Worm (Caenorhabditis elegans) whole organism, mixed stage, embryonic: ENCODE results near the gene T19H12.6.

Experiments used
- M03D4.4 ChIP-seq: sonication (generic microtip); optimal IDR thresholded peaks from 2 replicates; lab custom pipeline; 2017; ENCODE audit warnings: mild to moderate bottlenecking, missing genetic modification characterization, missing compliant biosample characterization
- bed-3 ChIP-seq: fragments of 200-800 bp; sonication (Bioruptor generic); optimal IDR thresholded peaks from 3 replicates; lab custom pipeline; 2018; ENCODE audit warnings: mild to moderate bottlenecking, missing genetic modification characterization, moderate library complexity, missing compliant biosample characterization
- blmp-1 ChIP-seq: fragments of 150-350 bp; optimal IDR thresholded peaks from 2 replicates; lab custom pipeline; 2014; ENCODE audit warnings: missing biosample characterization, missing genetic modification characterization
- ceh-39 ChIP-seq: fragments of 150-350 bp; optimal IDR thresholded peaks from 2 replicates; lab custom pipeline; 2014; ENCODE audit warnings: missing biosample characterization, missing genetic modification characterization
- ceh-83 ChIP-seq: fragments of 200-800 bp; sonication (Bioruptor generic); optimal IDR thresholded peaks from 2 replicates; lab custom pipeline; 2018; ENCODE audit warnings: mild to moderate bottlenecking, missing genetic modification characterization, missing compliant biosample characterization
- ces-1 ChIP-seq: fragments of 150-350 bp; optimal IDR thresholded peaks from 2 replicates; lab custom pipeline; 2014; ENCODE audit warnings: missing biosample characterization, missing genetic modification reagents, missing genetic modification characterization
- cnd-1 ChIP-seq: fragments of 200-800 bp; sonication (Bioruptor generic); optimal IDR thresholded peaks from 2 replicates; lab custom pipeline; 2018; ENCODE audit warnings: mild to moderate bottlenecking, missing genetic modification characterization, missing compliant biosample characterization
- drap-1 ChIP-seq: fragments of 200-800 bp; sonication (Bioruptor generic); optimal IDR thresholded peaks from 3 replicates; lab custom pipeline; 2018; ENCODE audit warnings: mild to moderate bottlenecking, missing genetic modification characterization, missing compliant biosample characterization
- elt-1 ChIP-seq: sonication (generic microtip); optimal IDR thresholded peaks from 2 replicates; lab custom pipeline; 2017; ENCODE audit warnings: missing genetic modification characterization, mild to moderate bottlenecking, missing compliant biosample characterization, antibody characterized with exemption, moderate library complexity, borderline replicate concordance; ENCODE audit not compliant: insufficient read depth
- elt-3 ChIP-seq: fragments of 150-350 bp; optimal IDR thresholded peaks from 2 replicates; lab custom pipeline; 2014; ENCODE audit warnings: missing biosample characterization, missing genetic modification characterization
- flh-1 ChIP-seq: fragments of 200-800 bp; sonication (Bioruptor generic); optimal IDR thresholded peaks from 2 replicates; lab custom pipeline; 2018; ENCODE audit warnings: mild to moderate bottlenecking, missing genetic modification characterization, moderate library complexity, missing compliant biosample characterization
- hlh-1 ChIP-seq: fragments of 150-350 bp; optimal IDR thresholded peaks from 2 replicates; lab custom pipeline; 2014; ENCODE audit warnings: missing biosample characterization, missing genetic modification reagents, missing genetic modification characterization
- lin-13 ChIP-seq: fragments of 150-350 bp; optimal IDR thresholded peaks from 2 replicates; lab custom pipeline; 2014; ENCODE audit warnings: missing biosample characterization, missing genetic modification characterization
- lin-32 ChIP-seq: fragments of 200-800 bp; sonication (Bioruptor generic); optimal IDR thresholded peaks from 2 replicates; lab custom pipeline; 2018; ENCODE audit warnings: mild to moderate bottlenecking, missing genetic modification characterization, missing compliant biosample characterization
- lsy-2 ChIP-seq: fragments of 150-350 bp; optimal IDR thresholded peaks from 2 replicates; lab custom pipeline; 2014; ENCODE audit warnings: missing biosample characterization, missing genetic modification characterization
- mab-5 ChIP-seq: fragments of 150-350 bp; optimal IDR thresholded peaks from 2 replicates; lab custom pipeline; 2014; ENCODE audit warnings: missing biosample characterization, missing genetic modification characterization
- mep-1 ChIP-seq: fragments of 150-350 bp; optimal IDR thresholded peaks from 2 replicates; lab custom pipeline; 2017; ENCODE audit warnings: missing biosample characterization, missing genetic modification reagents, missing genetic modification characterization, inconsistent platforms
- mls-2 ChIP-seq: sonication (generic microtip); optimal IDR thresholded peaks from 2 replicates; lab custom pipeline; 2016; ENCODE audit warnings: mild to moderate bottlenecking, missing genetic modification characterization, moderate library complexity, missing compliant biosample characterization
- nhr-12 ChIP-seq: fragments of 150-350 bp; optimal IDR thresholded peaks from 2 replicates; lab custom pipeline; 2014; ENCODE audit warnings: missing biosample characterization, missing genetic modification characterization
- nhr-2 ChIP-seq: fragments of 150-350 bp; optimal IDR thresholded peaks from 2 replicates; lab custom pipeline; 2014; ENCODE audit warnings: missing biosample characterization, missing genetic modification characterization
- nhr-237 ChIP-seq: fragments of 150-350 bp; optimal IDR thresholded peaks from 2 replicates; lab custom pipeline; 2014; ENCODE audit warnings: missing biosample characterization, missing genetic modification characterization
- nhr-28 ChIP-seq: fragments of 150-350 bp; optimal IDR thresholded peaks from 2 replicates; lab custom pipeline; 2014; ENCODE audit warnings: missing biosample characterization, missing genetic modification characterization
- nhr-76 ChIP-seq: sonication (generic microtip); optimal IDR thresholded peaks from 2 replicates; lab custom pipeline; 2017; ENCODE audit warnings: missing biosample characterization, missing genetic modification characterization
- pha-4 ChIP-seq: fragments of 150-350 bp; optimal IDR thresholded peaks from 2 replicates; lab custom pipeline; 2018; ENCODE audit warnings: missing biosample characterization, missing genetic modification reagents, missing genetic modification characterization
- sptf-1 ChIP-seq: sonication (generic microtip); optimal IDR thresholded peaks from 2 replicates; lab custom pipeline; 2017; ENCODE audit warnings: mild to moderate bottlenecking, missing genetic modification characterization, moderate library complexity, missing compliant biosample characterization
- tbx-8 ChIP-seq: fragments of 200-800 bp; sonication (Bioruptor generic); optimal IDR thresholded peaks from 2 replicates; lab custom pipeline; 2018; ENCODE audit warnings: mild to moderate bottlenecking, missing genetic modification characterization, moderate library complexity, missing compliant biosample characterization
- unc-39 ChIP-seq: fragments of 150-350 bp; optimal IDR thresholded peaks from 2 replicates; lab custom pipeline; 2014; ENCODE audit warnings: missing biosample characterization, missing genetic modification characterization
- unc-62 ChIP-seq: fragments of 150-350 bp; optimal IDR thresholded peaks from 2 replicates; lab custom pipeline; 2014; ENCODE audit warnings: missing biosample characterization, missing genetic modification reagents, missing genetic modification characterization
- ztf-11 ChIP-seq: fragments of 150-350 bp; optimal IDR thresholded peaks from 2 replicates; lab custom pipeline; 2014; ENCODE audit warnings: missing biosample characterization, missing genetic modification characterization

Gene T19H12.6

ce11 chrV:4918091-4918624 lies 40.7 kb upstream of the T19H12.6 start, which contains the start of gene C02E7.7:
TSS of gene C02E7.7 (minus strand) at chrV:4918574.
- no peak for TF ChIP-seq hlh-1 (tag; lab: Kevin White, UChicago)
- TF ChIP-seq ceh-83 (GFP tag; lab: Kevin White, UChicago): no peak
- TF ChIP-seq tbx-8 (GFP tag; lab: Kevin White, UChicago): no peak
- no peak for TF ChIP-seq mep-1 (tag; lab: Kevin White, UChicago)
- TF ChIP-seq nhr-12 (tag; lab: Kevin White, UChicago): no peak
- TF ChIP-seq ceh-39 (tag; lab: Kevin White, UChicago): no peak
- TF ChIP-seq mab-5 (tag; lab: Kevin White, UChicago): no peak
- TF ChIP-seq lsy-2 (tag; lab: Kevin White, UChicago): no peak
- no peak for TF ChIP-seq elt-3

DNA sequence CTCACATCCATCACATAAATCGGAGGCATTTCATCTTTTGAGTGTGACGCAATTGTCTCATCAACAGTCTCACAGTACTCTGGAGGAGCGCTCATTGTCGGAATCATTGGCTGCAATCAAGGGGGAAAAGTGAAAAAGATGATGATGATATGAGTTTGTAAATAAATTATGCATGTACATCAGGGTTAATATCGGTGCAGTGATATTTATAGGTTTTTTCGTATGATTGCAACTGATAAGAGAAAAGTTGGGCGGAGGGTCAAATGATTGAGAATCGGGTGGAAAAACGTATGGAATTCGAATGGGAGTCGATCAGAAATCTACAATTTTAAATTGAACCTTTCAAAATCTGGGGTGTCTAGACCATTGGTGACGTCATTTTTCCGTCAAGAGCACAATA lies 37.4 kb upstream of the T19H12.6 start, which contains the start of gene H23N18.6:
H23N18.6 (minus strand) TSS at position 201 of the 400 bp plus-strand sequence.
- TF ChIP-seq bed-3: no peak
- TF ChIP-seq ztf-11 (tag; lab: Kevin White, UChicago): no peak
- TF ChIP-seq M03D4.4 (tag; lab: Kevin White, UChicago): no peak
- no peak for TF ChIP-seq drap-1
- TF ChIP-seq lin-32 (GFP tag; lab: Kevin White, UChicago): no peak
- no peak for TF ChIP-seq tbx-8 (GFP tag; lab: Kevin White, UChicago)
- TF ChIP-seq nhr-76: no peak
- TF ChIP-seq pha-4 (tag; lab: Kevin White, UChicago): no peak
- TF ChIP-seq lin-13 (tag; lab: Kevin White, UChicago): no peak
- no peak for TF ChIP-seq unc-62 (GFP tag; lab: Kevin White, UChicago)
- TF ChIP-seq elt-3: no peak
- TF ChIP-seq nhr-237 (tag; lab: Kevin White, UChicago): no peak
- TF ChIP-seq cnd-1 (tag; lab: Kevin White, UChicago): no peak
- no peak for TF ChIP-seq ceh-83 (GFP tag; lab: Kevin White, UChicago)
- TF ChIP-seq unc-39 (tag; lab: Kevin White, UChicago): no peak

- TF ChIP-seq elt-3 (no peak), unc-62 (GFP tag; lab: Kevin White, UChicago) (no peak), ces-1 (GFP tag; lab: Kevin White, UChicago) (no peak), nhr-12 (tag; lab: Kevin White, UChicago) (no peak), hlh-1 (tag; lab: Kevin White, UChicago) (no peak)
- TF ChIP-seq, all 35 proteins: peak for 0
Observed at ce11 chrV:4913853-4914252, 36.4 kb upstream of the T19H12.6 start.

ce11 chrV:4912313-4912712 lies 34.8 kb upstream of the T19H12.6 start, which contains the start of gene H23N18.5:
TSS of gene H23N18.5 (minus strand) at chrV:4912381.
- TF ChIP-seq lsy-2 (tag; lab: Kevin White, UChicago) (no peak), elt-1 (tag; lab: Kevin White, UChicago) (peak; percentile 0), unc-62 (GFP tag; lab: Kevin White, UChicago) (no peak), cnd-1 (tag; lab: Kevin White, UChicago) (no peak), M03D4.4 (tag; lab: Kevin White, UChicago) (no peak)

- no peak for TF ChIP-seq flh-1
- TF ChIP-seq elt-3: no peak
- TF ChIP-seq sptf-1 (tag; lab: Kevin White, UChicago): no peak
- TF ChIP-seq pha-4 (tag; lab: Kevin White, UChicago): no peak
- TF ChIP-seq ceh-83 (GFP tag; lab: Kevin White, UChicago): no peak
- no peak for TF ChIP-seq hlh-1 (tag; lab: Kevin White, UChicago)
- TF ChIP-seq mab-5 (tag; lab: Kevin White, UChicago): no peak
- TF ChIP-seq blmp-1: no peak
- no peak for TF ChIP-seq lin-13 (tag; lab: Kevin White, UChicago)
- TF ChIP-seq nhr-237 (tag; lab: Kevin White, UChicago): no peak
- no peak for TF ChIP-seq unc-39 (tag; lab: Kevin White, UChicago)
- no peak for TF ChIP-seq ztf-11 (tag; lab: Kevin White, UChicago)
- no peak for TF ChIP-seq nhr-2
- TF ChIP-seq lsy-2 (tag; lab: Kevin White, UChicago): no peak
- no peak for TF ChIP-seq nhr-28 (tag; lab: Kevin White, UChicago)
- TF ChIP-seq ces-1 (GFP tag; lab: Kevin White, UChicago): no peak
- no peak for TF ChIP-seq elt-1 (tag; lab: Kevin White, UChicago)
- no peak for TF ChIP-seq mls-2 (tag; lab: Kevin White, UChicago)
Observed at ce11 chrV:4908591-4908990, 31.1 kb upstream of the T19H12.6 start, which contains the start of gene ugt-13. TSS of gene ugt-13 (plus strand) at chrV:4908884.
